Fruit fly (Drosophila melanogaster) whole organism, embryonic: Measurements from ENCODE around the gene Eig71Ej.

Experiments
- ATbp ChIP-seq: fragments of 200-800 bp; sonication (Bioruptor generic); optimal IDR thresholded peaks from 2 replicates; lab custom pipeline; 2017; ENCODE audit warnings: missing biosample characterization, mild to moderate bottlenecking, missing genetic modification characterization, missing genetic modification reagents
- Antp ChIP-seq: fragments of 200-800 bp; sonication (Bioruptor generic); optimal IDR thresholded peaks from 3 replicates; lab custom pipeline; 2016; ENCODE audit warnings: missing biosample characterization, missing genetic modification characterization
- CG10321 ChIP-seq: fragments of 200-800 bp; sonication (Bioruptor generic); IDR thresholded peaks from 2 replicates; pipeline ENCODE4 v1.3.6; 2022; ENCODE audit warnings: missing biosample characterization, missing genetic modification characterization
- CG10462 ChIP-seq: fragments of 200-800 bp; sonication (Bioruptor generic); optimal IDR thresholded peaks from 2 replicates; lab custom pipeline; 2016; ENCODE audit warnings: missing biosample characterization, missing genetic modification characterization
- CG12391 ChIP-seq: fragments of 200-800 bp; sonication (Bioruptor generic); optimal IDR thresholded peaks from 3 replicates; lab custom pipeline; 2018; ENCODE audit warnings: missing biosample characterization, mild to moderate bottlenecking, missing genetic modification characterization, moderate library complexity
- CG13296 ChIP-seq: fragments of 200-800 bp; sonication (Bioruptor generic); optimal IDR thresholded peaks from 3 replicates; lab custom pipeline; 2018; ENCODE audit warnings: missing biosample characterization, mild to moderate bottlenecking, missing genetic modification characterization
- CG14441 ChIP-seq: fragments of 200-800 bp; sonication (Bioruptor generic); IDR thresholded peaks from 2 replicates; pipeline ENCODE4 v1.3.6; 2022; ENCODE audit warnings: missing biosample characterization, missing genetic modification characterization
- CG1529 ChIP-seq: fragments of 200-800 bp; sonication (Bioruptor generic); optimal IDR thresholded peaks from 3 replicates; lab custom pipeline; 2018; ENCODE audit warnings: missing biosample characterization, missing genetic modification characterization
- CG17568 ChIP-seq: fragments of 200-800 bp; sonication (Bioruptor generic); optimal IDR thresholded peaks from 2 replicates; lab custom pipeline; 2018; ENCODE audit warnings: missing biosample characterization, mild to moderate bottlenecking, missing genetic modification characterization, moderate library complexity
- CG18619 ChIP-seq: fragments of 200-800 bp; sonication (Bioruptor generic); optimal IDR thresholded peaks from 3 replicates; lab custom pipeline; 2017; ENCODE audit warnings: missing biosample characterization, mild to moderate bottlenecking, missing genetic modification characterization
- CG2120 ChIP-seq: fragments of 200-800 bp; sonication (Bioruptor generic); optimal IDR thresholded peaks from 3 replicates; lab custom pipeline; 2016; ENCODE audit warnings: missing biosample characterization, missing genetic modification characterization
- CG2202 ChIP-seq: fragments of 200-800 bp; sonication (Bioruptor generic); optimal IDR thresholded peaks from 2 replicates; lab custom pipeline; 2018; ENCODE audit warnings: missing biosample characterization, mild to moderate bottlenecking, missing genetic modification characterization
- CG2678 ChIP-seq: fragments of 200-800 bp; sonication (Bioruptor generic); optimal IDR thresholded peaks from 3 replicates; lab custom pipeline; 2019; ENCODE audit warnings: missing biosample characterization, mild to moderate bottlenecking, missing genetic modification characterization, moderate library complexity
- CG34224 ChIP-seq: fragments of 200-800 bp; sonication (Bioruptor generic); IDR thresholded peaks from 3 replicates; pipeline ENCODE4 v1.3.6; 2022; ENCODE audit warnings: missing biosample characterization, missing genetic modification characterization; ENCODE audit not compliant: partially characterized antibody
- CG4282 ChIP-seq: fragments of 200-800 bp; sonication (Bioruptor generic); optimal IDR thresholded peaks from 2 replicates; lab custom pipeline; 2016; ENCODE audit warnings: missing biosample characterization, missing genetic modification characterization
- CG4404 ChIP-seq: fragments of 200-800 bp; sonication (Bioruptor generic); IDR thresholded peaks from 2 replicates; pipeline ENCODE4 v1.3.6; 2022; ENCODE audit warnings: missing biosample characterization, missing genetic modification characterization
- CG7839 ChIP-seq: fragments of 200-800 bp; sonication (Bioruptor generic); optimal IDR thresholded peaks from 3 replicates; lab custom pipeline; 2018; ENCODE audit warnings: missing biosample characterization, mild to moderate bottlenecking, missing genetic modification characterization, moderate library complexity
- CG8924 ChIP-seq: fragments of 200-800 bp; optimal IDR thresholded peaks from 3 replicates; lab custom pipeline; 2019; ENCODE audit warnings: missing biosample characterization, mild to moderate bottlenecking, missing genetic modification characterization, moderate library complexity
- CHES-1-like ChIP-seq: fragments of 200-800 bp; sonication (Bioruptor generic); optimal IDR thresholded peaks from 2 replicates; lab custom pipeline; 2016; ENCODE audit warnings: missing biosample characterization, missing genetic modification characterization
- Dbx ChIP-seq: fragments of 200-800 bp; sonication (Bioruptor generic); IDR thresholded peaks from 3 replicates; pipeline ENCODE4 v1.3.6; 2022; ENCODE audit warnings: missing biosample characterization, missing genetic modification characterization
- Deaf1 ChIP-seq: fragments of 200-800 bp; optimal IDR thresholded peaks from 3 replicates; lab custom pipeline; 2019; ENCODE audit warnings: missing biosample characterization, mild to moderate bottlenecking, missing genetic modification characterization, moderate library complexity
- HLH4C ChIP-seq: fragments of 200-800 bp; sonication (Bioruptor generic); IDR thresholded peaks from 3 replicates; pipeline ENCODE4 v1.3.6; 2022; ENCODE audit warnings: missing biosample characterization, missing genetic modification characterization; ENCODE audit not compliant: partially characterized antibody
- Mad ChIP-seq: fragments of 200-800 bp; sonication (Bioruptor generic); optimal IDR thresholded peaks from 2 replicates; lab custom pipeline; 2016; ENCODE audit warnings: missing biosample characterization, missing genetic modification characterization
- Scr ChIP-seq: fragments of 200-800 bp; sonication (Bioruptor generic); IDR thresholded peaks from 2 replicates; pipeline ENCODE4 v1.3.6; 2022; ENCODE audit warnings: missing biosample characterization, missing genetic modification characterization; ENCODE audit not compliant: partially characterized antibody
- Ssrp ChIP-seq: fragments of 200-800 bp; sonication (Bioruptor generic); optimal IDR thresholded peaks from 2 replicates; lab custom pipeline; 2018; ENCODE audit warnings: missing biosample characterization, mild to moderate bottlenecking, missing genetic modification characterization, moderate library complexity
- Stat92E ChIP-seq, 3 experiments: fragments of >200 bp in 2 of 3; fragments of 200-800 bp in 1 of 3; sonication (Bioruptor generic) in 1 of 3; optimal IDR thresholded peaks; 2 replicates each; lab custom pipeline; 2017 to 2019; ENCODE audit warnings: missing biosample characterization in 3 of 3, missing genetic modification characterization in 3 of 3, mild to moderate bottlenecking in 1 of 3, moderate library complexity in 1 of 3
- Vsx1 ChIP-seq: fragments of 200-800 bp; sonication (Bioruptor generic); optimal IDR thresholded peaks from 2 replicates; lab custom pipeline; 2017; ENCODE audit warnings: missing biosample characterization, mild to moderate bottlenecking, missing genetic modification characterization, missing genetic modification reagents
- bsh ChIP-seq, 2 experiments: fragments of 200-800 bp; sonication (Bioruptor generic); optimal IDR thresholded peaks; 2 replicates each; lab custom pipeline; 2017 to 2018; ENCODE audit warnings: mild to moderate bottlenecking in 2 of 2, missing biosample characterization in 2 of 2, missing genetic modification characterization in 2 of 2, moderate library complexity in 1 of 2
- btn ChIP-seq: fragments of 200-800 bp; sonication (Bioruptor generic); optimal IDR thresholded peaks from 2 replicates; lab custom pipeline; 2016; ENCODE audit warnings: missing biosample characterization, missing genetic modification characterization
- chn ChIP-seq: fragments of 200-800 bp; sonication (Bioruptor generic); optimal IDR thresholded peaks from 2 replicates; lab custom pipeline; 2016; ENCODE audit warnings: missing biosample characterization, missing genetic modification characterization
- ci ChIP-seq: fragments of 200-800 bp; sonication (Bioruptor generic); IDR thresholded peaks from 3 replicates; pipeline ENCODE4 v1.3.6; 2022; ENCODE audit warnings: missing biosample characterization, missing genetic modification characterization
- crp ChIP-seq, 2 experiments: fragments of 200-800 bp; sonication (Bioruptor generic); optimal IDR thresholded peaks; 2 replicates in 1 of 2; 3 replicates in 1 of 2; lab custom pipeline; 2017; ENCODE audit warnings: missing biosample characterization in 2 of 2, missing genetic modification characterization in 2 of 2, mild to moderate bottlenecking in 1 of 2, moderate library complexity in 1 of 2
- dmrt99B ChIP-seq: fragments of 200-800 bp; sonication (Bioruptor generic); optimal IDR thresholded peaks from 2 replicates; lab custom pipeline; 2018; ENCODE audit warnings: missing biosample characterization, mild to moderate bottlenecking, missing genetic modification characterization, moderate library complexity
- en ChIP-seq: fragments of 200-800 bp; sonication (Bioruptor generic); optimal IDR thresholded peaks from 2 replicates; lab custom pipeline; 2016; ENCODE audit warnings: missing biosample characterization, missing genetic modification characterization
- fd64A ChIP-seq: fragments of 200-800 bp; sonication (Bioruptor generic); optimal IDR thresholded peaks from 3 replicates; lab custom pipeline; 2018; ENCODE audit warnings: missing biosample characterization, mild to moderate bottlenecking, missing genetic modification characterization
- grn ChIP-seq: fragments of 200-800 bp; sonication (Bioruptor generic); optimal IDR thresholded peaks from 3 replicates; lab custom pipeline; 2017; ENCODE audit warnings: missing biosample characterization, missing genetic modification characterization
- lab ChIP-seq: fragments of 200-800 bp; sonication (Bioruptor generic); optimal IDR thresholded peaks from 3 replicates; lab custom pipeline; 2017; ENCODE audit warnings: missing biosample characterization, missing genetic modification characterization, mild to moderate bottlenecking, moderate library complexity, missing genetic modification reagents
- lbe ChIP-seq: fragments of 200-800 bp; sonication (Bioruptor generic); optimal IDR thresholded peaks from 2 replicates; lab custom pipeline; 2016; ENCODE audit warnings: missing biosample characterization, mild to moderate bottlenecking, missing genetic modification characterization
- lov ChIP-seq, 2 experiments: fragments of 200-800 bp in 1 of 2; fragments of >200 bp in 1 of 2; sonication (Bioruptor generic) in 1 of 2; IDR thresholded peaks in 1 of 2; optimal IDR thresholded peaks in 1 of 2; 2 replicates in 1 of 2; 3 replicates in 1 of 2; pipeline versions ENCODE4 v1.3.6 to Lab custom; 2017 to 2022; ENCODE audit warnings: missing biosample characterization in 1 of 2, missing genetic modification characterization in 1 of 2
- nerfin-1 ChIP-seq: fragments of 200-800 bp; sonication (Bioruptor generic); optimal IDR thresholded peaks from 3 replicates; lab custom pipeline; 2019; ENCODE audit warnings: missing biosample characterization, mild to moderate bottlenecking, missing genetic modification characterization, moderate library complexity
- nom ChIP-seq: fragments of 200-800 bp; sonication (Bioruptor generic); optimal IDR thresholded peaks from 2 replicates; lab custom pipeline; 2017; ENCODE audit warnings: missing biosample characterization, missing genetic modification characterization, mild to moderate bottlenecking, moderate library complexity, missing genetic modification reagents
- p53 ChIP-seq: fragments of 200-800 bp; sonication (Bioruptor generic); optimal IDR thresholded peaks from 2 replicates; lab custom pipeline; 2016; ENCODE audit warnings: missing biosample characterization, missing genetic modification characterization
- run ChIP-seq: fragments of 200-800 bp; sonication (Bioruptor generic); optimal IDR thresholded peaks from 3 replicates; lab custom pipeline; 2018; ENCODE audit warnings: missing biosample characterization, mild to moderate bottlenecking, missing genetic modification characterization
- sd ChIP-seq: fragments of 200-800 bp; sonication (Bioruptor generic); optimal IDR thresholded peaks from 3 replicates; lab custom pipeline; 2018; ENCODE audit warnings: missing biosample characterization, mild to moderate bottlenecking, missing genetic modification characterization, moderate library complexity
- sqz ChIP-seq: fragments of 200-800 bp; sonication (Bioruptor generic); optimal IDR thresholded peaks from 3 replicates; lab custom pipeline; 2018; ENCODE audit warnings: missing biosample characterization, mild to moderate bottlenecking, missing genetic modification characterization
- tll ChIP-seq, 2 experiments: fragments of 200-800 bp in 1 of 2; fragments of >200 bp in 1 of 2; sonication (Bioruptor generic) in 1 of 2; optimal IDR thresholded peaks; 2 replicates each; lab custom pipeline; 2017 to 2019; ENCODE audit warnings: missing biosample characterization in 2 of 2, missing genetic modification characterization in 2 of 2, mild to moderate bottlenecking in 1 of 2, moderate library complexity in 1 of 2
- twi ChIP-seq: fragments of 200-800 bp; optimal IDR thresholded peaks from 2 replicates; lab custom pipeline; 2019; ENCODE audit warnings: missing biosample characterization, mild to moderate bottlenecking, missing genetic modification characterization, moderate library complexity
- vvl ChIP-seq: fragments of 200-800 bp; sonication (Bioruptor generic); IDR thresholded peaks from 2 replicates; pipeline ENCODE4 v1.3.6; 2022; ENCODE audit warnings: missing biosample characterization, missing genetic modification characterization
- zen2 ChIP-seq: fragments of 200-800 bp; sonication (Bioruptor generic); IDR thresholded peaks from 3 replicates; pipeline ENCODE4 v1.3.6; 2022; ENCODE audit warnings: missing biosample characterization, missing genetic modification characterization; ENCODE audit not compliant: partially characterized antibody

The Eig71Ej gene

DNA sequence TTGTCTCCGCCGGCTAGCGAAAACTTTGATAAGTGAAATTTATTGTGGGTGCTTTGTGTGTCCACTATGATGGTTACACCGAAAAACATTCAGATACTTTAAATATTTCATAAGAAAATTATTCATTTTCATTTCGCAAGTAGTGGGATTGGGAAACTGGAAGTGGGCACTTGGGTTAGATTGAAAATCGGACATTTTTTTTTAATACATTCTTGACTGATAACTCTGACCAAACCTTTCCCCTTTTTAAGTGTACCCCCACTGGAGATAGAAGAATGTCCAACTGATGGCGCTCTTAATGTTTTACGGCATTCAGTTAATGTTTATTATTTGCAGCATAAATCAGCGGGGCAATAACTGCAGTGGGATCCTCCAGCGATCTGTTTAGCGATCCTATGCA, 16.8 kb upstream of the Eig71Ej start (continued):
- TF ChIP-seq grn (GFP tag; lab: Kevin White, UChicago) (no peak), Scr (no peak), btn (no peak), Stat92E (GFP tag; optimal IDR thresholded peaks at IDR 0.05; lab: Kevin White, UChicago) (no peak), lab (GFP tag; lab: Kevin White, UChicago) (no peak), CG4404 (no peak), fd64A (GFP tag; lab: Kevin White, UChicago) (no peak), CG17568 (GFP tag; lab: Kevin White, UChicago) (no peak), en (no peak), p53 (GFP tag; lab: Kevin White, UChicago) (no peak), nom (GFP tag; lab: Kevin White, UChicago) (no peak), chn (GFP tag; lab: Kevin White, UChicago) (no peak), CG2202 (no peak), run (tag; lab: Kevin White, UChicago) (no peak), Ssrp (tag; lab: Kevin White, UChicago) (peak; percentile 22), CG34224 (no peak), CG10321 (GFP tag; lab: Robert Waterston, UW) (0 out of 2 replicates have a peak, but pooled peaks have one; percentile 5), zen2 (no peak), lov (optimal IDR thresholded peaks at IDR 0.05; lab: Kevin White, UChicago) (no peak), lov (GFP tag; IDR thresholded peaks at IDR 0.05; lab: Robert Waterston, UW) (no peak), CHES-1-like (GFP tag; lab: Kevin White, UChicago) (no peak), ci (peak; percentile 56; the same call in 1 of the 3 replicates), twi (tag; lab: Kevin White, UChicago) (no peak), sqz (GFP tag; lab: Kevin White, UChicago) (no peak), lbe (GFP tag; lab: Kevin White, UChicago) (no peak), CG13296 (no peak), CG14441 (no peak), CG1529 (no peak), CG2120 (GFP tag; lab: Kevin White, UChicago) (peak; percentile 18), CG2678 (tag; lab: Kevin White, UChicago) (peak; percentile 33), Antp (GFP tag; lab: Kevin White, UChicago) (no peak), Mad (GFP tag; lab: Kevin White, UChicago) (no peak), HLH4C (GFP tag; lab: Robert Waterston, UW) (no peak), tll (GFP tag; optimal IDR thresholded peaks at IDR 0.05; lab: Kevin White, UChicago) (no peak), sd (tag; lab: Kevin White, UChicago) (no peak), nerfin-1 (tag; lab: Kevin White, UChicago) (no peak), dmrt99B (peak; percentile 1), CG7839 (peak; percentile 29), CG10462 (GFP tag; lab: Kevin White, UChicago) (no peak), Dbx (GFP tag; lab: Robert Waterston, UW) (no peak), bsh (GFP tag; optimal IDR thresholded peaks at IDR 0.05; lab: Kevin White, UChicago) (peak in 1 of 2 experiments; percentile 33), ATbp (GFP tag; lab: Kevin White, UChicago) (no peak), Deaf1 (tag; lab: Kevin White, UChicago) (no peak), vvl (GFP tag; lab: Robert Waterston, UW) (no peak), crp (GFP tag; optimal IDR thresholded peaks at IDR 0.05; lab: Kevin White, UChicago) (no peak), CG8924 (tag; lab: Kevin White, UChicago) (peak; percentile 1), CG18619 (GFP tag; lab: Kevin White, UChicago) (no peak), CG12391 (tag; lab: Kevin White, UChicago) (peak; percentile 9), CG4282 (no peak), Vsx1 (no peak)
